Worm (Caenorhabditis elegans) whole organism, L3 larva: ENCODE data around the gene C34B4.4.

Source experiments
- R02D3.7 ChIP-seq: fragments of 150-350 bp; optimal IDR thresholded peaks from 2 replicates; lab custom pipeline; 2014; ENCODE audit warnings: missing biosample characterization, missing genetic modification characterization
- ZK546.5 ChIP-seq: sonication (generic microtip); optimal IDR thresholded peaks from 2 replicates; lab custom pipeline; 2017; ENCODE audit warnings: missing biosample characterization, missing genetic modification characterization
- aly-2 ChIP-seq: fragments of 150-350 bp; optimal IDR thresholded peaks from 2 replicates; lab custom pipeline; 2014; ENCODE audit warnings: missing biosample characterization, missing genetic modification characterization
- ama-1 ChIP-seq: fragments of 150-350 bp; optimal IDR thresholded peaks from 2 replicates; lab custom pipeline; 2018
- ceh-16 ChIP-seq: sonication (generic microtip); optimal IDR thresholded peaks from 2 replicates; lab custom pipeline; 2017; ENCODE audit warnings: missing biosample characterization, missing genetic modification characterization
- ceh-28 ChIP-seq: fragments of 150-350 bp; optimal IDR thresholded peaks from 2 replicates; lab custom pipeline; 2014; ENCODE audit warnings: missing biosample characterization, missing genetic modification reagents, missing genetic modification characterization
- ceh-82 ChIP-seq: fragments of 150-350 bp; optimal IDR thresholded peaks from 2 replicates; lab custom pipeline; 2014; ENCODE audit warnings: missing biosample characterization, missing genetic modification characterization
- daf-12 ChIP-seq: fragments of 150-350 bp; optimal IDR thresholded peaks from 2 replicates; lab custom pipeline; 2014; ENCODE audit warnings: missing biosample characterization, missing genetic modification reagents, missing genetic modification characterization
- egl-27 ChIP-seq: sonication (generic microtip); optimal IDR thresholded peaks from 4 replicates; lab custom pipeline; 2017; ENCODE audit warnings: missing biosample characterization, missing genetic modification reagents, missing genetic modification characterization
- egl-5 ChIP-seq: fragments of 150-350 bp; optimal IDR thresholded peaks from 2 replicates; lab custom pipeline; 2017; ENCODE audit warnings: missing biosample characterization, missing genetic modification reagents, missing genetic modification characterization, inconsistent platforms
- elt-1 ChIP-seq: fragments of 150-350 bp; optimal IDR thresholded peaks from 2 replicates; lab custom pipeline; 2014; ENCODE audit warnings: missing biosample characterization, missing genetic modification characterization
- elt-2 ChIP-seq: sonication (generic microtip); optimal IDR thresholded peaks from 2 replicates; lab custom pipeline; 2016; ENCODE audit warnings: missing genetic modification reagents, mild to moderate bottlenecking, missing genetic modification characterization, missing compliant biosample characterization
- elt-3 ChIP-seq, 3 experiments: fragments of 150-350 bp in 1 of 3; sonication (generic microtip) in 2 of 3; optimal IDR thresholded peaks; 2 replicates in 2 of 3; 4 replicates in 1 of 3; lab custom pipeline; 2014 to 2017; ENCODE audit warnings: missing biosample characterization in 3 of 3, missing genetic modification characterization in 3 of 3
- eor-1 ChIP-seq, 2 experiments: fragments of 150-350 bp; optimal IDR thresholded peaks; 2 replicates each; lab custom pipeline; 2014 to 2018; ENCODE audit warnings: missing biosample characterization in 2 of 2, missing genetic modification characterization in 2 of 2
- fkh-10 ChIP-seq: sonication (generic microtip); optimal IDR thresholded peaks from 2 replicates; lab custom pipeline; 2017; ENCODE audit warnings: missing biosample characterization, missing genetic modification reagents, missing genetic modification characterization
- fkh-2 ChIP-seq: fragments of 150-350 bp; optimal IDR thresholded peaks from 2 replicates; lab custom pipeline; 2014; ENCODE audit warnings: missing biosample characterization, missing genetic modification reagents, missing genetic modification characterization
- hmg-11 ChIP-seq: sonication (generic microtip); optimal IDR thresholded peaks from 2 replicates; lab custom pipeline; 2016; ENCODE audit warnings: missing genetic modification characterization, missing compliant biosample characterization
- jun-1 ChIP-seq: fragments of 150-350 bp; optimal IDR thresholded peaks from 2 replicates; lab custom pipeline; 2014; ENCODE audit warnings: missing biosample characterization, missing genetic modification reagents, missing genetic modification characterization
- lin-15B ChIP-seq: fragments of 150-350 bp; optimal IDR thresholded peaks from 2 replicates; lab custom pipeline; 2014; ENCODE audit warnings: missing biosample characterization, missing genetic modification characterization
- lin-39 ChIP-seq: fragments of 150-350 bp; optimal IDR thresholded peaks from 2 replicates; lab custom pipeline; 2018; ENCODE audit warnings: missing biosample characterization, missing genetic modification reagents, missing genetic modification characterization
- lsy-12 ChIP-seq: sonication (generic microtip); optimal IDR thresholded peaks from 2 replicates; lab custom pipeline; 2016; ENCODE audit warnings: mild to moderate bottlenecking, missing genetic modification characterization, missing compliant biosample characterization
- mdl-1 ChIP-seq: fragments of 150-350 bp; optimal IDR thresholded peaks from 2 replicates; lab custom pipeline; 2014; ENCODE audit warnings: missing biosample characterization, missing genetic modification characterization
- mml-1 ChIP-seq: fragments of 150-350 bp; sonication (generic microtip); optimal IDR thresholded peaks from 3 replicates; lab custom pipeline; 2014; ENCODE audit warnings: missing biosample characterization, missing genetic modification characterization
- nfya-1 ChIP-seq: sonication (generic microtip); optimal IDR thresholded peaks from 2 replicates; lab custom pipeline; 2017; ENCODE audit warnings: missing genetic modification characterization, mild to moderate bottlenecking, missing compliant biosample characterization, antibody characterized with exemption, moderate library complexity; ENCODE audit not compliant: insufficient read depth
- nhr-11 ChIP-seq: fragments of 150-350 bp; optimal IDR thresholded peaks from 2 replicates; lab custom pipeline; 2014; ENCODE audit warnings: missing biosample characterization, missing genetic modification characterization
- nhr-12 ChIP-seq: fragments of 150-350 bp; optimal IDR thresholded peaks from 2 replicates; lab custom pipeline; 2014; ENCODE audit warnings: missing biosample characterization, missing genetic modification characterization
- nhr-23 ChIP-seq: fragments of 150-350 bp; optimal IDR thresholded peaks from 2 replicates; lab custom pipeline; 2014; ENCODE audit warnings: missing biosample characterization, missing genetic modification reagents, missing genetic modification characterization
- nhr-237 ChIP-seq: fragments of 150-350 bp; optimal IDR thresholded peaks from 2 replicates; lab custom pipeline; 2014; ENCODE audit warnings: missing biosample characterization, missing genetic modification characterization
- nhr-25 ChIP-seq: sonication (generic microtip); optimal IDR thresholded peaks from 2 replicates; lab custom pipeline; 2017; ENCODE audit warnings: missing biosample characterization, missing genetic modification characterization
- nhr-28 ChIP-seq: fragments of 150-350 bp; optimal IDR thresholded peaks from 2 replicates; lab custom pipeline; 2014; ENCODE audit warnings: missing biosample characterization, missing genetic modification characterization
- nhr-43 ChIP-seq: sonication (generic microtip); optimal IDR thresholded peaks from 2 replicates; lab custom pipeline; 2016; ENCODE audit warnings: mild to moderate bottlenecking, missing genetic modification characterization, missing compliant biosample characterization; ENCODE audit not compliant: poor library complexity, severe bottlenecking
- nhr-67 ChIP-seq: fragments of 150-350 bp; optimal IDR thresholded peaks from 2 replicates; lab custom pipeline; 2014; ENCODE audit warnings: missing biosample characterization, missing genetic modification characterization
- nhr-76 ChIP-seq: fragments of 150-350 bp; sonication (generic microtip); optimal IDR thresholded peaks from 5 replicates; lab custom pipeline; 2014; ENCODE audit warnings: missing biosample characterization, missing genetic modification characterization
- nhr-77 ChIP-seq: fragments of 150-350 bp; optimal IDR thresholded peaks from 2 replicates; lab custom pipeline; 2014; ENCODE audit warnings: missing biosample characterization, missing genetic modification characterization
- pha-4 ChIP-seq: fragments of 150-350 bp; optimal IDR thresholded peaks from 2 replicates; lab custom pipeline; 2014; ENCODE audit warnings: missing biosample characterization, missing genetic modification reagents, missing genetic modification characterization
- pqm-1 ChIP-seq: fragments of 150-350 bp; optimal IDR thresholded peaks from 2 replicates; lab custom pipeline; 2017; ENCODE audit warnings: missing biosample characterization, missing genetic modification characterization, inconsistent platforms
- sea-2 ChIP-seq: fragments of 150-350 bp; sonication (generic microtip); optimal IDR thresholded peaks from 4 replicates; lab custom pipeline; 2014; ENCODE audit warnings: missing biosample characterization, missing genetic modification reagents, missing genetic modification characterization
- skn-1 ChIP-seq: fragments of 150-350 bp; optimal IDR thresholded peaks from 2 replicates; lab custom pipeline; 2014; ENCODE audit warnings: missing biosample characterization, missing genetic modification characterization
- snpc-4 ChIP-seq: fragments of 150-350 bp; optimal IDR thresholded peaks from 2 replicates; lab custom pipeline; 2014; ENCODE audit warnings: missing biosample characterization, missing genetic modification characterization
- tbx-2 ChIP-seq: sonication (generic microtip); optimal IDR thresholded peaks from 2 replicates; lab custom pipeline; 2016; ENCODE audit warnings: mild to moderate bottlenecking, missing genetic modification characterization, missing compliant biosample characterization
- unc-39 ChIP-seq: sonication (generic microtip); optimal IDR thresholded peaks from 4 replicates; lab custom pipeline; 2017; ENCODE audit warnings: missing biosample characterization, missing genetic modification characterization
- unc-62 ChIP-seq: fragments of 150-350 bp; sonication (generic microtip); optimal IDR thresholded peaks from 4 replicates; lab custom pipeline; 2014; ENCODE audit warnings: missing biosample characterization, missing genetic modification reagents, missing genetic modification characterization
- zag-1 ChIP-seq: fragments of 150-350 bp; optimal IDR thresholded peaks from 2 replicates; lab custom pipeline; 2014; ENCODE audit warnings: missing biosample characterization, missing genetic modification characterization
- ztf-11 ChIP-seq: fragments of 150-350 bp; optimal IDR thresholded peaks from 2 replicates; lab custom pipeline; 2014; ENCODE audit warnings: missing biosample characterization, missing genetic modification characterization
- ztf-4 ChIP-seq: fragments of 150-350 bp; optimal IDR thresholded peaks from 2 replicates; lab custom pipeline; 2014; ENCODE audit warnings: missing biosample characterization, missing genetic modification characterization

The C34B4.4 gene

ce11 chrV:13081197-13081747 lies 8.9 kb upstream of the C34B4.4 start:
- TF ChIP-seq nhr-25, result peak; percentile 99
- TF ChIP-seq zag-1 (tag; lab: Kevin White, UChicago), result no peak
- TF ChIP-seq jun-1 (tag; lab: Kevin White, UChicago), result peak; percentile 79
- no peak for TF ChIP-seq ceh-82 (tag; lab: Kevin White, UChicago)
- TF ChIP-seq ceh-28 (tag; lab: Kevin White, UChicago), result peak; percentile 52
- TF ChIP-seq fkh-2 (tag; lab: Kevin White, UChicago), result no peak
- no peak for TF ChIP-seq nfya-1 (tag; lab: Kevin White, UChicago)
- no peak for TF ChIP-seq nhr-28 (tag; lab: Kevin White, UChicago)
- TF ChIP-seq pha-4 (tag; lab: Kevin White, UChicago), result no peak
- no peak for TF ChIP-seq nhr-237 (tag; lab: Kevin White, UChicago)
- no peak for TF ChIP-seq egl-27
- TF ChIP-seq nhr-76 (tag; lab: Kevin White, UChicago), result peak; percentile 3
- no peak for TF ChIP-seq nhr-11
- TF ChIP-seq sea-2 (GFP tag; lab: Kevin White, UChicago), result no peak
- no peak for TF ChIP-seq unc-39 (tag; lab: Kevin White, UChicago)
- TF ChIP-seq nhr-12 (tag; lab: Kevin White, UChicago), result no peak
- peak; percentile 64 for TF ChIP-seq pqm-1 (tag; lab: Kevin White, UChicago)
- peak; percentile 97 for TF ChIP-seq nhr-23 (tag; lab: Kevin White, UChicago)
- TF ChIP-seq nhr-43, result peak; percentile 97
- no peak for TF ChIP-seq ZK546.5
- TF ChIP-seq hmg-11, result no peak
- TF ChIP-seq aly-2 (tag; lab: Kevin White, UChicago), result no peak
- TF ChIP-seq egl-5 (tag; lab: Kevin White, UChicago), result no peak
- TF ChIP-seq lin-39 (tag; lab: Kevin White, UChicago), result no peak
- peak; percentile 84 for TF ChIP-seq mdl-1 (tag; lab: Kevin White, UChicago)
- no peak for TF ChIP-seq ceh-16 (tag; lab: Kevin White, UChicago)
- TF ChIP-seq eor-1 (tag; optimal IDR thresholded peaks at IDR 0.05; lab: Kevin White, UChicago), result no peak
- no peak for TF ChIP-seq daf-12 (tag; lab: Kevin White, UChicago)
- TF ChIP-seq skn-1 (tag; lab: Kevin White, UChicago), result no peak
- peak; percentile 91 for TF ChIP-seq elt-1
- TF ChIP-seq nhr-67 (tag; lab: Kevin White, UChicago), result no peak
- TF ChIP-seq fkh-10 (GFP tag; lab: Kevin White, UChicago), result no peak
- peak; percentile 19 for TF ChIP-seq nhr-77 (tag; lab: Kevin White, UChicago)
- TF ChIP-seq lsy-12 (tag; lab: Kevin White, UChicago), result peak; percentile 62
- no peak for TF ChIP-seq ama-1 (lab: Kevin White, UChicago)
- peak; percentile 18 for TF ChIP-seq R02D3.7 (tag; lab: Kevin White, UChicago)
- no peak for TF ChIP-seq mml-1
- no peak for TF ChIP-seq ztf-11 (tag; lab: Kevin White, UChicago)
- peak; percentile 55 for TF ChIP-seq unc-62 (GFP tag; lab: Kevin White, UChicago)
- TF ChIP-seq elt-2, result peak; percentile 66
- peak; percentile 39 to 80 (median 78) for TF ChIP-seq elt-3 (tag; optimal IDR thresholded peaks at IDR 0.05; lab: Kevin White, UChicago)
- no peak for TF ChIP-seq ztf-4 (tag; lab: Kevin White, UChicago)
- TF ChIP-seq tbx-2 (tag; lab: Kevin White, UChicago), result peak; percentile 64
- TF ChIP-seq snpc-4 (tag; lab: Kevin White, UChicago), result no peak
- no peak for TF ChIP-seq lin-15B (tag; lab: Kevin White, UChicago)
